Worm (Caenorhabditis elegans) whole organism, L2 larva: Measurements from ENCODE around the gene pde-2.
"Not testable (repeated sequence)": the region's sequence is repeated elsewhere in the genome, so short reads cannot be mapped to it uniquely, and the experiment has no call there.

ENCODE experiments used
- C34F6.9 ChIP-seq: fragments of 150-350 bp; optimal IDR thresholded peaks from 2 replicates; lab custom pipeline; 2014; ENCODE audit warnings: missing biosample characterization, missing genetic modification characterization
- Y55F3AM.14 ChIP-seq: fragments of 200-800 bp; sonication (Bioruptor generic); optimal IDR thresholded peaks from 2 replicates; lab custom pipeline; 2018; ENCODE audit warnings: mild to moderate bottlenecking, missing genetic modification characterization, missing compliant biosample characterization
- alr-1 ChIP-seq: fragments of 150-350 bp; optimal IDR thresholded peaks from 2 replicates; lab custom pipeline; 2014; ENCODE audit warnings: missing biosample characterization, missing genetic modification characterization
- aly-2 ChIP-seq: fragments of 150-350 bp; optimal IDR thresholded peaks from 2 replicates; lab custom pipeline; 2014; ENCODE audit warnings: missing biosample characterization, missing genetic modification characterization
- blmp-1 ChIP-seq: sonication (generic microtip); optimal IDR thresholded peaks from 2 replicates; lab custom pipeline; 2017; ENCODE audit warnings: missing genetic modification characterization, mild to moderate bottlenecking, missing compliant biosample characterization, antibody characterized with exemption, moderate library complexity; ENCODE audit not compliant: insufficient read depth
- ceh-16 ChIP-seq: fragments of 150-350 bp; optimal IDR thresholded peaks from 2 replicates; lab custom pipeline; 2014; ENCODE audit warnings: missing biosample characterization, missing genetic modification characterization
- dmd-4 ChIP-seq: sonication (generic microtip); optimal IDR thresholded peaks from 2 replicates; lab custom pipeline; 2017; ENCODE audit warnings: missing biosample characterization, missing genetic modification characterization
- egl-27 ChIP-seq: sonication (generic microtip); optimal IDR thresholded peaks from 3 replicates; lab custom pipeline; 2017; ENCODE audit warnings: missing biosample characterization, missing genetic modification reagents, missing genetic modification characterization
- elt-1 ChIP-seq: fragments of 150-350 bp; optimal IDR thresholded peaks from 2 replicates; lab custom pipeline; 2014; ENCODE audit warnings: missing biosample characterization, missing genetic modification characterization
- elt-3 ChIP-seq: sonication (generic microtip); optimal IDR thresholded peaks from 2 replicates; lab custom pipeline; 2017; ENCODE audit warnings: missing biosample characterization, missing genetic modification characterization
- fos-1 ChIP-seq: fragments of 150-350 bp; optimal IDR thresholded peaks from 2 replicates; lab custom pipeline; 2014; ENCODE audit warnings: missing biosample characterization, missing genetic modification characterization
- gmeb-1 ChIP-seq: fragments of 150-350 bp; optimal IDR thresholded peaks from 2 replicates; lab custom pipeline; 2014; ENCODE audit warnings: missing biosample characterization, missing genetic modification characterization
- lin-11 ChIP-seq: fragments of 150-350 bp; sonication (generic microtip); optimal IDR thresholded peaks from 2 replicates; lab custom pipeline; 2014; ENCODE audit warnings: missing biosample characterization, missing genetic modification characterization, inconsistent platforms, mixed read lengths
- lin-13 ChIP-seq: fragments of 150-350 bp; optimal IDR thresholded peaks from 2 replicates; lab custom pipeline; 2014; ENCODE audit warnings: missing biosample characterization, missing genetic modification reagents, missing genetic modification characterization
- lin-39 ChIP-seq: fragments of 150-350 bp; optimal IDR thresholded peaks from 2 replicates; lab custom pipeline; 2014; ENCODE audit warnings: missing biosample characterization, missing genetic modification reagents, missing genetic modification characterization
- lsy-2 ChIP-seq, 2 experiments: fragments of 150-350 bp in 1 of 2; sonication (generic microtip) in 1 of 2; optimal IDR thresholded peaks; 2 replicates each; lab custom pipeline; 2014 to 2017; ENCODE audit warnings: missing biosample characterization in 2 of 2, missing genetic modification characterization in 2 of 2
- mdl-1 ChIP-seq, 2 experiments: fragments of 150-350 bp in 1 of 2; sonication (generic microtip) in 1 of 2; optimal IDR thresholded peaks; 2 replicates each; lab custom pipeline; 2017; ENCODE audit warnings: missing biosample characterization in 2 of 2, missing genetic modification characterization in 2 of 2
- nhr-11 ChIP-seq: fragments of 150-350 bp; optimal IDR thresholded peaks from 2 replicates; lab custom pipeline; 2014; ENCODE audit warnings: missing biosample characterization, missing genetic modification characterization
- nhr-12 ChIP-seq: fragments of 150-350 bp; optimal IDR thresholded peaks from 2 replicates; lab custom pipeline; 2014; ENCODE audit warnings: missing biosample characterization, missing genetic modification characterization
- nhr-129 ChIP-seq: fragments of 150-350 bp; optimal IDR thresholded peaks from 2 replicates; lab custom pipeline; 2014; ENCODE audit warnings: missing biosample characterization, missing genetic modification characterization
- nhr-237 ChIP-seq: fragments of 150-350 bp; optimal IDR thresholded peaks from 2 replicates; lab custom pipeline; 2014; ENCODE audit warnings: missing biosample characterization, missing genetic modification characterization
- nhr-6 ChIP-seq: fragments of 150-350 bp; optimal IDR thresholded peaks from 2 replicates; lab custom pipeline; 2014; ENCODE audit warnings: missing biosample characterization, missing genetic modification characterization
- nhr-77 ChIP-seq: fragments of 150-350 bp; optimal IDR thresholded peaks from 2 replicates; lab custom pipeline; 2014; ENCODE audit warnings: missing biosample characterization, missing genetic modification characterization
- sem-4 ChIP-seq: fragments of 150-350 bp; optimal IDR thresholded peaks from 2 replicates; lab custom pipeline; 2014; ENCODE audit warnings: missing biosample characterization, missing genetic modification reagents, missing genetic modification characterization
- skn-1 ChIP-seq: sonication (generic microtip); optimal IDR thresholded peaks from 2 replicates; lab custom pipeline; 2017; ENCODE audit warnings: missing biosample characterization, missing genetic modification characterization
- sma-9 ChIP-seq, 2 experiments: fragments of 150-350 bp in 1 of 2; sonication (generic microtip) in 1 of 2; optimal IDR thresholded peaks; 2 replicates each; lab custom pipeline; 2014 to 2016; ENCODE audit warnings: missing genetic modification characterization in 2 of 2, mild to moderate bottlenecking in 1 of 2, missing biosample characterization in 1 of 2, missing compliant biosample characterization in 1 of 2, missing genetic modification reagents in 1 of 2, moderate library complexity in 1 of 2
- snpc-4 ChIP-seq: fragments of 150-350 bp; optimal IDR thresholded peaks from 2 replicates; lab custom pipeline; 2014; ENCODE audit warnings: missing biosample characterization, missing genetic modification characterization
- unc-39 ChIP-seq: fragments of 150-350 bp; optimal IDR thresholded peaks from 2 replicates; lab custom pipeline; 2014; ENCODE audit warnings: missing biosample characterization, missing genetic modification characterization
- unc-55 ChIP-seq: fragments of 150-350 bp; sonication (generic microtip); optimal IDR thresholded peaks from 3 replicates; lab custom pipeline; 2014; ENCODE audit warnings: missing biosample characterization, missing genetic modification reagents, missing genetic modification characterization
- zag-1 ChIP-seq: fragments of 150-350 bp; optimal IDR thresholded peaks from 2 replicates; lab custom pipeline; 2014; ENCODE audit warnings: missing biosample characterization, missing genetic modification characterization
- ztf-1 ChIP-seq: fragments of 200-800 bp; sonication (Bioruptor generic); conservative IDR thresholded peaks from 2 replicates; pipeline ENCODE4 v1.3.6; 2022; ENCODE audit warnings: missing genetic modification characterization, missing compliant biosample characterization
- ztf-11 ChIP-seq: sonication (generic microtip); optimal IDR thresholded peaks from 2 replicates; lab custom pipeline; 2017; ENCODE audit warnings: missing biosample characterization, missing genetic modification characterization
- ztf-4 ChIP-seq: fragments of 150-350 bp; optimal IDR thresholded peaks from 2 replicates; lab custom pipeline; 2014; ENCODE audit warnings: missing biosample characterization, missing genetic modification characterization

The pde-2 gene

ce11 chrIII:8999508-8999907 is 17.8 kb upstream of the pde-2 start, which contains the start of gene F59B2.3:
TSS of gene F59B2.3 (minus strand) at chrIII:8999766.
- TF ChIP-seq elt-1 (tag; lab: Kevin White, UChicago) (no peak), fos-1 (tag; lab: Kevin White, UChicago) (no peak), elt-3 (tag; lab: Kevin White, UChicago) (no peak), nhr-77 (no peak), blmp-1 (no peak), nhr-11 (tag; lab: Kevin White, UChicago) (no peak), nhr-12 (tag; lab: Kevin White, UChicago) (no peak), skn-1 (no peak), nhr-237 (tag; lab: Kevin White, UChicago) (no peak), lin-13 (GFP tag; lab: Kevin White, UChicago) (no peak), sem-4 (tag; lab: Kevin White, UChicago) (no peak), sma-9 (GFP tag; optimal IDR thresholded peaks at IDR 0.05; lab: Kevin White, UChicago) (no peak), sma-9 (tag; optimal IDR thresholded peaks at IDR 0.05; lab: Kevin White, UChicago) (no peak), egl-27 (tag; lab: Kevin White, UChicago) (no peak), dmd-4 (no peak)
- TF ChIP-seq, all 48 proteins: peak for 0

ce11 chrIII:8998884-8999283 is 17.2 kb upstream of the pde-2 start:
- no peak for TF ChIP-seq alr-1 (tag; lab: Kevin White, UChicago)
- TF ChIP-seq nhr-237 (tag; lab: Kevin White, UChicago) = no peak
- TF ChIP-seq sem-4 (tag; lab: Kevin White, UChicago) = no peak
- TF ChIP-seq skn-1 = no peak
- no peak for TF ChIP-seq zag-1 (tag; lab: Kevin White, UChicago)
- TF ChIP-seq nhr-129 = no peak
- TF ChIP-seq lin-11 = no peak
- no peak for TF ChIP-seq lsy-2 (tag; optimal IDR thresholded peaks at IDR 0.05; lab: Kevin White, UChicago)
- TF ChIP-seq gmeb-1 (tag; lab: Kevin White, UChicago) = no peak
- TF ChIP-seq fos-1 (tag; lab: Kevin White, UChicago) = no peak
- no peak for TF ChIP-seq mdl-1 (tag; optimal IDR thresholded peaks at IDR 0.05; lab: Kevin White, UChicago)
- TF ChIP-seq Y55F3AM.14 (GFP tag; lab: Kevin White, UChicago) = no peak
- no peak for TF ChIP-seq nhr-11 (tag; lab: Kevin White, UChicago)
- no peak for TF ChIP-seq ceh-16 (tag; lab: Kevin White, UChicago)
- no peak for TF ChIP-seq aly-2 (tag; lab: Kevin White, UChicago)
- TF ChIP-seq, all 48 proteins: peak for 0

ce11 chrIII:8997821-8998220 is 16.1 kb upstream of the pde-2 start:
- TF ChIP-seq fos-1 (tag; lab: Kevin White, UChicago) (peak; percentile 84), nhr-77 (no peak)
- TF ChIP-seq, all 48 proteins: peak for 1

- no peak for TF ChIP-seq nhr-237 (tag; lab: Kevin White, UChicago)
- TF ChIP-seq nhr-6 (tag; lab: Kevin White, UChicago) = no peak
- TF ChIP-seq, all 48 proteins: peak for 0
Measured at ce11 chrIII:8996686-8997085, 15.0 kb upstream of the pde-2 start, which contains the start of gene skat-1. TSS of gene skat-1 (minus strand) at chrIII:8996786.

- TF ChIP-seq unc-39; C34F6.9; sma-9 (GFP tag; optimal IDR thresholded peaks at IDR 0.05; lab: Kevin White, UChicago); sma-9 (tag; optimal IDR thresholded peaks at IDR 0.05; lab: Kevin White, UChicago): not testable (repeated sequence)
Measured at ce11 chrIII:8989752-8990151, 8.1 kb upstream of the pde-2 start, which contains the start of gene R08D7.7. TSS of gene R08D7.7 (plus strand) at chrIII:8990052.

- TF ChIP-seq ztf-11 = no peak
- TF ChIP-seq ztf-1 (GFP tag; lab: Robert Waterston, UW) = no peak
- TF ChIP-seq lin-39 = no peak
- TF ChIP-seq ztf-4 = no peak
- TF ChIP-seq unc-55 (GFP tag; lab: Kevin White, UChicago) = peak; percentile 40
- TF ChIP-seq snpc-4 = no peak
Measured at ce11 chrIII:8988544-8988943, 6.8 kb upstream of the pde-2 start.
